Worm (Caenorhabditis elegans) whole organism, L2 larva: Measurements from ENCODE around the gene vps-32.1.
A peak's percentile ranks its signal among the peaks of the same experiment; 100 is the strongest.

Experiments
- C34F6.9 ChIP-seq: fragments of 150-350 bp; optimal IDR thresholded peaks from 2 replicates; lab custom pipeline; 2014; ENCODE audit warnings: missing biosample characterization, missing genetic modification characterization
- F13H6.1 ChIP-seq: sonication (generic microtip); optimal IDR thresholded peaks from 2 replicates; lab custom pipeline; 2016; ENCODE audit warnings: missing genetic modification characterization, missing compliant biosample characterization
- ZK546.5 ChIP-seq: sonication (generic microtip); optimal IDR thresholded peaks from 2 replicates; lab custom pipeline; 2017; ENCODE audit warnings: missing biosample characterization, missing genetic modification characterization
- aly-2 ChIP-seq: fragments of 150-350 bp; optimal IDR thresholded peaks from 2 replicates; lab custom pipeline; 2014; ENCODE audit warnings: missing biosample characterization, missing genetic modification characterization
- ama-1 ChIP-seq: fragments of 150-350 bp; optimal IDR thresholded peaks from 2 replicates; lab custom pipeline; 2018; ENCODE audit warnings: inconsistent platforms
- blmp-1 ChIP-seq: sonication (generic microtip); optimal IDR thresholded peaks from 2 replicates; lab custom pipeline; 2017; ENCODE audit warnings: missing genetic modification characterization, mild to moderate bottlenecking, missing compliant biosample characterization, antibody characterized with exemption, moderate library complexity; ENCODE audit not compliant: insufficient read depth
- ceh-16 ChIP-seq: fragments of 150-350 bp; optimal IDR thresholded peaks from 2 replicates; lab custom pipeline; 2014; ENCODE audit warnings: missing biosample characterization, missing genetic modification characterization
- ceh-82 ChIP-seq: fragments of 150-350 bp; optimal IDR thresholded peaks from 2 replicates; lab custom pipeline; 2014; ENCODE audit warnings: missing biosample characterization, missing genetic modification characterization
- crh-2 ChIP-seq: sonication (generic microtip); optimal IDR thresholded peaks from 2 replicates; lab custom pipeline; 2017; ENCODE audit warnings: missing biosample characterization, missing genetic modification characterization
- elt-1 ChIP-seq: fragments of 150-350 bp; optimal IDR thresholded peaks from 2 replicates; lab custom pipeline; 2014; ENCODE audit warnings: missing biosample characterization, missing genetic modification characterization
- elt-3 ChIP-seq: sonication (generic microtip); optimal IDR thresholded peaks from 2 replicates; lab custom pipeline; 2017; ENCODE audit warnings: missing biosample characterization, missing genetic modification characterization
- fos-1 ChIP-seq: fragments of 150-350 bp; optimal IDR thresholded peaks from 2 replicates; lab custom pipeline; 2014; ENCODE audit warnings: missing biosample characterization, missing genetic modification characterization
- lin-11 ChIP-seq: fragments of 150-350 bp; sonication (generic microtip); optimal IDR thresholded peaks from 2 replicates; lab custom pipeline; 2014; ENCODE audit warnings: missing biosample characterization, missing genetic modification characterization, inconsistent platforms, mixed read lengths
- lin-13 ChIP-seq: fragments of 150-350 bp; optimal IDR thresholded peaks from 2 replicates; lab custom pipeline; 2014; ENCODE audit warnings: missing biosample characterization, missing genetic modification reagents, missing genetic modification characterization
- lsy-2 ChIP-seq, 2 experiments: fragments of 150-350 bp in 1 of 2; sonication (generic microtip) in 1 of 2; optimal IDR thresholded peaks; 2 replicates each; lab custom pipeline; 2014 to 2017; ENCODE audit warnings: missing biosample characterization in 2 of 2, missing genetic modification characterization in 2 of 2
- mdl-1 ChIP-seq, 2 experiments: fragments of 150-350 bp in 1 of 2; sonication (generic microtip) in 1 of 2; optimal IDR thresholded peaks; 2 replicates each; lab custom pipeline; 2017; ENCODE audit warnings: missing biosample characterization in 2 of 2, missing genetic modification characterization in 2 of 2
- nhr-10 ChIP-seq: sonication (generic microtip); optimal IDR thresholded peaks from 2 replicates; lab custom pipeline; 2017; ENCODE audit warnings: missing biosample characterization, missing genetic modification characterization
- nhr-11 ChIP-seq: fragments of 150-350 bp; optimal IDR thresholded peaks from 2 replicates; lab custom pipeline; 2014; ENCODE audit warnings: missing biosample characterization, missing genetic modification characterization
- nhr-12 ChIP-seq: fragments of 150-350 bp; optimal IDR thresholded peaks from 2 replicates; lab custom pipeline; 2014; ENCODE audit warnings: missing biosample characterization, missing genetic modification characterization
- nhr-129 ChIP-seq: fragments of 150-350 bp; optimal IDR thresholded peaks from 2 replicates; lab custom pipeline; 2014; ENCODE audit warnings: missing biosample characterization, missing genetic modification characterization
- nhr-23 ChIP-seq: fragments of 150-350 bp; optimal IDR thresholded peaks from 2 replicates; lab custom pipeline; 2014; ENCODE audit warnings: missing biosample characterization, missing genetic modification reagents, missing genetic modification characterization
- nhr-237 ChIP-seq: fragments of 150-350 bp; optimal IDR thresholded peaks from 2 replicates; lab custom pipeline; 2014; ENCODE audit warnings: missing biosample characterization, missing genetic modification characterization
- nhr-77 ChIP-seq: fragments of 150-350 bp; optimal IDR thresholded peaks from 2 replicates; lab custom pipeline; 2014; ENCODE audit warnings: missing biosample characterization, missing genetic modification characterization
- sem-4 ChIP-seq: fragments of 150-350 bp; optimal IDR thresholded peaks from 2 replicates; lab custom pipeline; 2014; ENCODE audit warnings: missing biosample characterization, missing genetic modification reagents, missing genetic modification characterization
- sma-9 ChIP-seq, 2 experiments: fragments of 150-350 bp in 1 of 2; sonication (generic microtip) in 1 of 2; optimal IDR thresholded peaks; 2 replicates each; lab custom pipeline; 2014 to 2016; ENCODE audit warnings: missing genetic modification characterization in 2 of 2, mild to moderate bottlenecking in 1 of 2, missing biosample characterization in 1 of 2, missing compliant biosample characterization in 1 of 2, missing genetic modification reagents in 1 of 2, moderate library complexity in 1 of 2
- snpc-4 ChIP-seq: fragments of 150-350 bp; optimal IDR thresholded peaks from 2 replicates; lab custom pipeline; 2014; ENCODE audit warnings: missing biosample characterization, missing genetic modification characterization
- zag-1 ChIP-seq: fragments of 150-350 bp; optimal IDR thresholded peaks from 2 replicates; lab custom pipeline; 2014; ENCODE audit warnings: missing biosample characterization, missing genetic modification characterization
- ztf-1 ChIP-seq: fragments of 200-800 bp; sonication (Bioruptor generic); conservative IDR thresholded peaks from 2 replicates; pipeline ENCODE4 v1.3.6; 2022; ENCODE audit warnings: missing genetic modification characterization, missing compliant biosample characterization
- ztf-11 ChIP-seq: sonication (generic microtip); optimal IDR thresholded peaks from 2 replicates; lab custom pipeline; 2017; ENCODE audit warnings: missing biosample characterization, missing genetic modification characterization
- ztf-4 ChIP-seq: fragments of 150-350 bp; optimal IDR thresholded peaks from 2 replicates; lab custom pipeline; 2014; ENCODE audit warnings: missing biosample characterization, missing genetic modification characterization

Gene vps-32.1

ce11 chrII:6609315-6609842 lies 19.9 kb downstream of the vps-32.1 start, which contains the start of gene epg-5:
Gene epg-5, minus strand, starts transcription at chrII:6609365.
- TF ChIP-seq fos-1 (tag; lab: Kevin White, UChicago): peak; percentile 47
- TF ChIP-seq ceh-16 (tag; lab: Kevin White, UChicago): no peak
- TF ChIP-seq ama-1 (lab: Kevin White, UChicago): no peak
- no peak for TF ChIP-seq nhr-237 (tag; lab: Kevin White, UChicago)
- no peak for TF ChIP-seq nhr-10 (tag; lab: Kevin White, UChicago)
- peak in 1 of 2 experiments; percentile 61 for TF ChIP-seq lsy-2 (tag; optimal IDR thresholded peaks at IDR 0.05; lab: Kevin White, UChicago)
- peak in 1 of 2 experiments; percentile 19 for TF ChIP-seq mdl-1 (tag; optimal IDR thresholded peaks at IDR 0.05; lab: Kevin White, UChicago)
- no peak for TF ChIP-seq zag-1
- no peak for TF ChIP-seq snpc-4 (tag; lab: Kevin White, UChicago)
- TF ChIP-seq nhr-129: peak; percentile 59
- TF ChIP-seq nhr-11 (tag; lab: Kevin White, UChicago): no peak
- peak; percentile 67 for TF ChIP-seq C34F6.9 (tag; lab: Kevin White, UChicago)
- TF ChIP-seq lin-11 (tag; lab: Kevin White, UChicago): peak; percentile 6
- no peak for TF ChIP-seq ceh-82 (tag; lab: Kevin White, UChicago)

- TF ChIP-seq blmp-1 (tag; lab: Kevin White, UChicago) (no peak), nhr-12 (tag; lab: Kevin White, UChicago) (no peak), ZK546.5 (tag; lab: Kevin White, UChicago) (no peak), ztf-4 (no peak), nhr-77 (tag; lab: Kevin White, UChicago) (no peak), mdl-1 (tag; optimal IDR thresholded peaks at IDR 0.05; lab: Kevin White, UChicago) (no peak), elt-1 (tag; lab: Kevin White, UChicago) (no peak)
Measured at ce11 chrII:6610262-6610661, 20.8 kb downstream of the vps-32.1 start.

- TF ChIP-seq crh-2 (peak; percentile 48), ceh-16 (tag; lab: Kevin White, UChicago) (no peak), sma-9 (GFP tag; optimal IDR thresholded peaks at IDR 0.05; lab: Kevin White, UChicago) (peak; percentile 22), sma-9 (tag; optimal IDR thresholded peaks at IDR 0.05; lab: Kevin White, UChicago) (no peak), F13H6.1 (tag; lab: Kevin White, UChicago) (peak; percentile 3), fos-1 (tag; lab: Kevin White, UChicago) (peak; percentile 87)
Measured at ce11 chrII:6612544-6612943, 23.0 kb downstream of the vps-32.1 start.

ce11 chrII:6614500-6614899 lies 25.0 kb downstream of the vps-32.1 start:
- TF ChIP-seq nhr-23 (tag; lab: Kevin White, UChicago) (no peak), fos-1 (tag; lab: Kevin White, UChicago) (peak; percentile 18)

ce11 chrII:6615232-6616029 lies 25.9 kb downstream of the vps-32.1 start:
- TF ChIP-seq F13H6.1 (tag; lab: Kevin White, UChicago) (peak; percentile 67), nhr-129 (peak; percentile 12), lin-13 (no peak), crh-2 (peak; percentile 41), fos-1 (tag; lab: Kevin White, UChicago) (peak; percentile 92), sma-9 (GFP tag; optimal IDR thresholded peaks at IDR 0.05; lab: Kevin White, UChicago) (peak; percentile 29), sma-9 (tag; optimal IDR thresholded peaks at IDR 0.05; lab: Kevin White, UChicago) (no peak)

- TF ChIP-seq elt-1 (tag; lab: Kevin White, UChicago) (no peak), sem-4 (tag; lab: Kevin White, UChicago) (no peak), ztf-1 (no peak), F13H6.1 (tag; lab: Kevin White, UChicago) (no peak), fos-1 (tag; lab: Kevin White, UChicago) (peak; percentile 85), ztf-11 (tag; lab: Kevin White, UChicago) (no peak), nhr-12 (tag; lab: Kevin White, UChicago) (no peak), elt-3 (tag; lab: Kevin White, UChicago) (no peak), sma-9 (GFP tag; optimal IDR thresholded peaks at IDR 0.05; lab: Kevin White, UChicago) (peak; percentile 38), sma-9 (tag; optimal IDR thresholded peaks at IDR 0.05; lab: Kevin White, UChicago) (no peak), nhr-237 (tag; lab: Kevin White, UChicago) (no peak), nhr-129 (no peak), nhr-23 (tag; lab: Kevin White, UChicago) (no peak), aly-2 (tag; lab: Kevin White, UChicago) (no peak)
Measured at ce11 chrII:6616135-6616534, 26.6 kb downstream of the vps-32.1 start.
